Fruit fly (Drosophila melanogaster): ENCODE results near the gene Cpr65Ea.

- TF ChIP-seq Myc (optimal IDR thresholded peaks at IDR 0.05) = no peak
- no peak for TF ChIP-seq psq (optimal IDR thresholded peaks at IDR 0.05)
- no peak for TF ChIP-seq Sin3A (optimal IDR thresholded peaks at IDR 0.05)
- no peak for TF ChIP-seq ttk (optimal IDR thresholded peaks at IDR 0.05)
- TF ChIP-seq h (optimal IDR thresholded peaks at IDR 0.05) = no peak
Measured at dm6 chr3L:7134818-7135217, 48.4 kb upstream of the Cpr65Ea start.
